Worm (Caenorhabditis elegans): ENCODE results near the gene wrn-1.

DNA sequence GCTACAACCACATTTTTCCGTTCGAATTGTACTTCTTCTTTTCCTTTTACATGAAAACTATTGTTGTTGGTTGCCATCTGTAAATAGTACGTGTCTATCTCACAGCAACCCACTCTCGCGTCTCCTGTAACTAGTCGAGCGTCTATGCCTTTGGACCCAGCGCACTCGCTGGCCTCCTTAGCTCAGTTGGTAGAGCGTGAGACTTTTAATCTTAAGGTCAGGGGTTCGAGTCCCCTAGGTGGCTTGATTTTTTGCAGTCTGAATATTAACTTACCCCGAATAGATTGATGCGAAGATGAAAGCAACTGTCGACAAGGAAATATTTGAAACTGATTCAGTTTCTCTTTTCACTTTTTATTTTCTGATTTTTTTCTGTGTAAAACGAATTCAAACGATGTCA lies 10.3 kb downstream of the wrn-1 start, which contains the start of gene mpz-3:
- no peak for TF ChIP-seq lsy-27 (tag; optimal IDR thresholded peaks at IDR 0.05; ENCODE audit: borderline replicate concordance, insufficient read depth)
- TF ChIP-seq ztf-22 (GFP tag; optimal IDR thresholded peaks at IDR 0.05) = no peak
- no peak for TF ChIP-seq mxl-1 (tag; optimal IDR thresholded peaks at IDR 0.05)
- no peak for TF ChIP-seq ztf-28 (GFP tag; IDR thresholded peaks at IDR 0.05)
- no peak for TF ChIP-seq F57C9.4 (tag; optimal IDR thresholded peaks at IDR 0.05)
- TF ChIP-seq sdz-38 (tag; optimal IDR thresholded peaks at IDR 0.05) = no peak

Data from whole organism, young adult.